Worm (Caenorhabditis elegans) whole organism, L2 larva: ENCODE measurements around the gene T06E4.5.

Experiments
- R02D3.7 ChIP-seq: fragments of 150-350 bp; optimal IDR thresholded peaks from 2 replicates; lab custom pipeline; 2014; ENCODE audit warnings: missing biosample characterization, missing genetic modification characterization
- crh-2 ChIP-seq: sonication (generic microtip); optimal IDR thresholded peaks from 2 replicates; lab custom pipeline; 2017; ENCODE audit warnings: missing biosample characterization, missing genetic modification characterization
- dmd-4 ChIP-seq: sonication (generic microtip); optimal IDR thresholded peaks from 2 replicates; lab custom pipeline; 2017; ENCODE audit warnings: missing biosample characterization, missing genetic modification characterization
- elt-3 ChIP-seq: sonication (generic microtip); optimal IDR thresholded peaks from 2 replicates; lab custom pipeline; 2017; ENCODE audit warnings: missing biosample characterization, missing genetic modification characterization
- mab-5 ChIP-seq: fragments of 150-350 bp; optimal IDR thresholded peaks from 2 replicates; lab custom pipeline; 2014; ENCODE audit warnings: missing biosample characterization, missing genetic modification characterization
- mdl-1 ChIP-seq, 2 experiments: fragments of 150-350 bp in 1 of 2; sonication (generic microtip) in 1 of 2; optimal IDR thresholded peaks; 2 replicates each; lab custom pipeline; 2017; ENCODE audit warnings: missing biosample characterization in 2 of 2, missing genetic modification characterization in 2 of 2
- nhr-12 ChIP-seq: fragments of 150-350 bp; optimal IDR thresholded peaks from 2 replicates; lab custom pipeline; 2014; ENCODE audit warnings: missing biosample characterization, missing genetic modification characterization
- nhr-237 ChIP-seq: fragments of 150-350 bp; optimal IDR thresholded peaks from 2 replicates; lab custom pipeline; 2014; ENCODE audit warnings: missing biosample characterization, missing genetic modification characterization
- skn-1 ChIP-seq: sonication (generic microtip); optimal IDR thresholded peaks from 2 replicates; lab custom pipeline; 2017; ENCODE audit warnings: missing biosample characterization, missing genetic modification characterization
- ztf-4 ChIP-seq: fragments of 150-350 bp; optimal IDR thresholded peaks from 2 replicates; lab custom pipeline; 2014; ENCODE audit warnings: missing biosample characterization, missing genetic modification characterization

DNA sequence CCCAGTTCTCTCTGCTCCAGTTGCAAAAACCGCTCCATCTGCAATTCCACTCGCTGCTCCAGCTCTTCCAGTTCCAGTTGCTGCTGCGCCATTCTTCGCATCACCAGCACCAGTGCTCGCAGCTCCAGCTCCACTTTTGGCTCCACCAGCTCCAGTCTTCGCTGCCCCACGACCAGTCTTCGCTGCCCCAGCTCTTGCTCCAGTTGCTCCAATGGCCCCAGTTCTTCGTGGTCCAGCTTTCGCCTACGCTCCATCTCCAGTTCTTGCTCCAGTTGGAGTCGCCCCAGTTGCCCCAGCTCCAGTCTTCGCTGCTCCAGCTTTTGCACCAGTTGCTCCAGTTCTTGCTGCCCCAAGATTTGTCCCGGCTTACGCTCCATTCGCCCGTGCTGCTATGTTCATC, 10.6 kb upstream of the T06E4.5 start:
- no peak for TF ChIP-seq skn-1
- TF ChIP-seq mdl-1 (tag; optimal IDR thresholded peaks at IDR 0.05; lab: Kevin White, UChicago), result no peak
- no peak for TF ChIP-seq elt-3
- TF ChIP-seq nhr-12, result no peak
- no peak for TF ChIP-seq R02D3.7 (tag; lab: Kevin White, UChicago)
- TF ChIP-seq ztf-4 (tag; lab: Kevin White, UChicago), result no peak
- TF ChIP-seq nhr-237 (tag; lab: Kevin White, UChicago), result no peak
- no peak for TF ChIP-seq dmd-4 (tag; lab: Kevin White, UChicago)
- TF ChIP-seq crh-2, result no peak
- no peak for TF ChIP-seq mab-5 (tag; lab: Kevin White, UChicago)
